Fruit fly (Drosophila melanogaster): ENCODE results near the gene bmm.

Gene bmm

DNA sequence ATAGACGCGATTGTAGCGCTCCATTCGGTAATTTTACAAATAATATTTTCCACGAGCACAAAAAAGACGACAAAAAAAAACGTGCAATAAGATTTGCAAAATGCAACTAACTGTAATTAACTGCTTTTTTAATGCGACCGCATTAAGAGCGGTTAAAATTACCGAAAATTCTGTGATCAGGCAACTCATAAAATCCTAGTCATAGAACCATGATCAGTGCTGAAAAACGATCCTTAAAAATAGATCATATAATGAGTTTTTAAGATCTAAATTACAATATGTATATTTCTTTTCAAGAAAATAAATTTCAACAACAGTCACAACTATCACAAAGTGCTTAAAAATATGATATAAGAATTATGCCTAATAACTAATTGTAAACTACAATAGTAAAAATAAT lies 17.0 kb upstream of the bmm start, which contains the start of gene gnu:
TSS of gene gnu (minus strand) at position 125 of the 400 bp plus-strand sequence.
- TF ChIP-seq CG17806 (tag; optimal IDR thresholded peaks at IDR 0.05) (no peak), CG14655 (GFP tag; optimal IDR thresholded peaks at IDR 0.05) (no peak), D1 (tag; optimal IDR thresholded peaks at IDR 0.05) (no peak), EcR (GFP tag; optimal IDR thresholded peaks at IDR 0.05) (no peak), CG15710 (tag; optimal IDR thresholded peaks at IDR 0.05) (no peak), CG32121 (GFP tag; IDR thresholded peaks at IDR 0.05) (no peak), CG34367 (tag; optimal IDR thresholded peaks at IDR 0.05) (no peak), Pif1A (GFP tag; optimal IDR thresholded peaks at IDR 0.05) (no peak), CG13204 (GFP tag; optimal IDR thresholded peaks at IDR 0.05) (no peak), CG4496 (GFP tag; IDR thresholded peaks at IDR 0.05) (no peak), CG8301 (tag; optimal IDR thresholded peaks at IDR 0.05) (no peak)

DNA sequence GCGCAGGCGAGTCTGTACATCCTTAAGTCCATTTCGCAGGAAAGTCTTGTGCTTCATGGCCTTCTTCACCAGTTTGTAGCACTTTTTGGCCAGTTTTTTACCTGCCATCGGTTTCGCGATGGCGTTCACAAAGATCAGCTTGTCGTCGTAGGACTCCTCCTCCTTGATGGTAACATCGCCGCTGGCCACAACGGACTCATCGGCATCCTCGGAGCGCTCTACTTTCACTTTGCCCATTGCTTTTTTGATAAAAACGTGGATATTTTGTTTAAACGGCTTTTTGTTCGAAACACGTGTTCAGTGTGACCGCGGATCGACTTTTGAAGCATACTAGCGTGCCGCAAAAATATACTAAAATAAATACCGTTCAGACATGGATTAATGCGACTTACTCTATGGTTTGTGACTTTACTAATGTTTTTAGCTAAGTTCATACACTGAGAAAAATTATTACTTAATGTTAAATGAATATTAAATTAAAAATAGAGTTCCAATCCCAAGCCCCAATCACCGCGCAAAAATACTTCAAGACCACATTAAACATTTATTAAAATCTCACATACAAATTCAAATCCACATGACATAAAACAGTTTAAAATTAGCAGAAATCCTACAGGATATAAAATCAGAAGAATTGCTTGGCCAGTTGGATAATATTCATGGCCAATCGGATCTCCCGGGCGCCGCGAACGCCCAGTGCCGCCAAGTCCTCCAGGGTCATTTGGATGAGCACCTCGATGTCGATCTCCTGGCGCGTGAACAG lies 15.8 kb upstream of the bmm start, which contains the start of gene NHP2:
TSS of gene NHP2 (minus strand) at position 315 of the 763 bp plus-strand sequence.
- TF ChIP-seq CG9948 (tag; optimal IDR thresholded peaks at IDR 0.05) (peak; percentile 72), CG17806 (tag; optimal IDR thresholded peaks at IDR 0.05) (peak; percentile 85), CG4496 (GFP tag; IDR thresholded peaks at IDR 0.05) (peak; percentile 88), CG12605 (GFP tag; IDR thresholded peaks at IDR 0.05) (peak; percentile 89), CG15710 (tag; optimal IDR thresholded peaks at IDR 0.05) (peak; percentile 74), Snoo (tag; optimal IDR thresholded peaks at IDR 0.05) (peak; percentile 82), CG34367 (tag; optimal IDR thresholded peaks at IDR 0.05) (no peak), D1 (tag; optimal IDR thresholded peaks at IDR 0.05) (peak; percentile 88), Ets98B (GFP tag; IDR thresholded peaks at IDR 0.05) (peak; percentile 90), CG13204 (GFP tag; optimal IDR thresholded peaks at IDR 0.05) (no peak), gl (tag; optimal IDR thresholded peaks at IDR 0.05) (peak; percentile 58), CG32121 (GFP tag; IDR thresholded peaks at IDR 0.05) (peak; percentile 77), Pif1A (GFP tag; optimal IDR thresholded peaks at IDR 0.05) (no peak), rn (GFP tag; IDR thresholded peaks at IDR 0.05) (peak; percentile 62)

DNA sequence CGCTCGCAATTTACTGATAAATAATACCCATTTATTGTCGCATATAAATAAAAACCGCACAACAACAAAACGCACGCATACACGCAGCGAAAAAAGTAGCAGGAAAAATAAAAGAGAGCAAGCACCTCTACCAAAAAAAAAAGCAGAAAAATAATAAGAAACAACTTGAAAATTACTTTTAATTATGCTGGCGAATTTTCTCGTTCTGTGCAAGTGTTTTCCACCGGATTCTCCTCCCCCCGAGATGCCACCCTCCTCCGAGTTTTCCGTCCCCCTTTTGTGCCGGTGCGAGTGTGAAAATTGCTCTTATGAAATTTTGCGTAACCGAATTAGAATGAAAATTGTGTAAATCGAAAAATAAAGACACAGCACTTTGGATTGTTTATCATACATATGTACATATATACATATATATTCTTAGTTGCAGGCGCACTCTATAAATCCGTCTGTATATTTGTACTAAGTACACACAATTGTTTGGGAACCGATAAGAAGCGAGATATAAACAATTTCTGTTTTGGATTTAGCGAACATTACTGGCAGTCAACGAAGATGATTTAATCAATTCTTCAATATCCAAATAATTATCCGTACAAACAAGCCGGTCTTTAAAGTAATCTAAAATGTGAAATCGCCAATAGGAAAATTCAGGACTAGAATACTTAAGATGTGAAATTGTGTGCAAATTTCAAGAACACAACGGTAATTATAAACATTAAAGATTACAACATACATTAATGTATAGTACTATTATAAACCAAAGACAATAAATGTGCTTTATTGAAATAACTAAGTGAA lies 4.8 kb upstream of the bmm start:
- TF ChIP-seq CG12605 (GFP tag; IDR thresholded peaks at IDR 0.05) (peak; percentile 48; the same call in 1 of the 2 replicates), rn (GFP tag; IDR thresholded peaks at IDR 0.05) (peak; percentile 36; the same call in 1 of the 2 replicates), fd96Ca (GFP tag; IDR thresholded peaks at IDR 0.05) (peak; percentile 58; the same call in 1 of the 3 replicates), CG15710 (tag; optimal IDR thresholded peaks at IDR 0.05) (no peak), Snoo (tag; optimal IDR thresholded peaks at IDR 0.05) (no peak), CG4496 (GFP tag; IDR thresholded peaks at IDR 0.05) (peak; percentile 63; the same call in 1 of the 3 replicates), Ets98B (GFP tag; IDR thresholded peaks at IDR 0.05) (peak; percentile 33; the same call in 1 of the 2 replicates), CG32121 (GFP tag; IDR thresholded peaks at IDR 0.05) (peak; percentile 56)

- TF ChIP-seq CG8159 (tag; optimal IDR thresholded peaks at IDR 0.05) (peak; percentile 46), Ets98B (GFP tag; IDR thresholded peaks at IDR 0.05) (peak; percentile 78), CG17806 (tag; optimal IDR thresholded peaks at IDR 0.05) (peak; percentile 59), gl (tag; optimal IDR thresholded peaks at IDR 0.05) (peak; percentile 6), rn (GFP tag; IDR thresholded peaks at IDR 0.05) (peak; percentile 41; the same call in 1 of the 2 replicates), EcR (GFP tag; optimal IDR thresholded peaks at IDR 0.05) (no peak), Snoo (tag; optimal IDR thresholded peaks at IDR 0.05) (peak; percentile 68), CG34367 (tag; optimal IDR thresholded peaks at IDR 0.05) (peak; percentile 44), CG8301 (tag; optimal IDR thresholded peaks at IDR 0.05) (peak; percentile 61), CG4496 (GFP tag; IDR thresholded peaks at IDR 0.05) (peak; percentile 70; the same call in 2 of the 3 replicates), CG9948 (tag; optimal IDR thresholded peaks at IDR 0.05) (peak; percentile 31), Pif1B (GFP tag; optimal IDR thresholded peaks at IDR 0.05) (peak; percentile 54), CG10348 (GFP tag; IDR thresholded peaks at IDR 0.05) (no peak), CG32121 (GFP tag; IDR thresholded peaks at IDR 0.05) (peak; percentile 61), CG15710 (tag; optimal IDR thresholded peaks at IDR 0.05) (peak; percentile 69), CG14655 (GFP tag; optimal IDR thresholded peaks at IDR 0.05) (no peak), Pif1A (GFP tag; optimal IDR thresholded peaks at IDR 0.05) (peak; percentile 74), fd96Ca (GFP tag; IDR thresholded peaks at IDR 0.05) (peak; percentile 85), CG12605 (GFP tag; IDR thresholded peaks at IDR 0.05) (no peak)
Measured at dm6 chr3L:14790127-14790589, 3.9 kb upstream of the bmm start.

DNA sequence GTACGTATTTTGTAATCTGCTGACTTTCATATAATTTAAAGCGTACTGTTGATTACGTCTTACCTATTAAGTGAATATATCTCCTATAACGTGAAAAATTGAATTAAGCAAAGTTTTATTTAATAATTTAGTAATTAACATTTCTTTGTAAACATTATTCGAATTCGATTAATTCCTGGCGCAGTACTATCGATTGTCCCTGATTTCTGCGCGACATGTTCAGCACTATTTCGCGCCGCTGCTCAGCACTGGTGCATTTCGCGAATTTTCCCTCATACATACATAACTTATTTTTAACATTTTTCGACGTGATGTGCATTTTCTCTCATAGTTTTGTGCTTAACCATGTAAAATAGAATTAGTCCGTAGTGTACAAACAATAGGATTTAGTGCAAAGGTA lies 3.5 kb upstream of the bmm start, which contains the start of gene Helz:
TSS of gene Helz (plus strand) at position 260 of the 400 bp plus-strand sequence.
- TF ChIP-seq gl (tag; optimal IDR thresholded peaks at IDR 0.05) (no peak), CG12605 (GFP tag; IDR thresholded peaks at IDR 0.05) (no peak), CG32121 (GFP tag; IDR thresholded peaks at IDR 0.05) (no peak), Pif1A (GFP tag; optimal IDR thresholded peaks at IDR 0.05) (no peak), CG4496 (GFP tag; IDR thresholded peaks at IDR 0.05) (no peak), EcR (GFP tag; optimal IDR thresholded peaks at IDR 0.05) (no peak), CG14655 (GFP tag; optimal IDR thresholded peaks at IDR 0.05) (no peak), Pif1B (GFP tag; optimal IDR thresholded peaks at IDR 0.05) (no peak), D1 (tag; optimal IDR thresholded peaks at IDR 0.05) (no peak), CG10348 (GFP tag; IDR thresholded peaks at IDR 0.05) (no peak), Ets98B (GFP tag; IDR thresholded peaks at IDR 0.05) (no peak), CG17806 (tag; optimal IDR thresholded peaks at IDR 0.05) (no peak), fd96Ca (GFP tag; IDR thresholded peaks at IDR 0.05) (no peak), CG8301 (tag; optimal IDR thresholded peaks at IDR 0.05) (no peak), CG9948 (tag; optimal IDR thresholded peaks at IDR 0.05) (no peak), CG15710 (tag; optimal IDR thresholded peaks at IDR 0.05) (no peak), Snoo (tag; optimal IDR thresholded peaks at IDR 0.05) (no peak), CG13204 (GFP tag; optimal IDR thresholded peaks at IDR 0.05) (no peak), rn (GFP tag; IDR thresholded peaks at IDR 0.05) (no peak)

Data from whole organism, pupa.